Worm (Caenorhabditis elegans) whole organism, late embryonic: Measurements from ENCODE around the gene lbp-1.
A peak's percentile ranks its signal among the peaks of the same experiment; 100 is the strongest.

ENCODE experiments used
- C38D4.7 ChIP-seq: fragments of 200-800 bp; sonication (Bioruptor generic); optimal IDR thresholded peaks from 2 replicates; lab custom pipeline; 2018; ENCODE audit warnings: mild to moderate bottlenecking, missing genetic modification characterization, moderate library complexity, missing compliant biosample characterization
- F13H6.1 ChIP-seq: sonication (generic microtip); optimal IDR thresholded peaks from 2 replicates; lab custom pipeline; 2016; ENCODE audit warnings: missing genetic modification characterization, missing compliant biosample characterization
- K09A11.1 ChIP-seq: sonication (generic microtip); optimal IDR thresholded peaks from 2 replicates; lab custom pipeline; 2017; ENCODE audit warnings: antibody characterized with exemption, mild to moderate bottlenecking, missing genetic modification characterization, missing compliant biosample characterization; ENCODE audit not compliant: insufficient read depth
- ahr-1 ChIP-seq: sonication (generic microtip); optimal IDR thresholded peaks from 2 replicates; lab custom pipeline; 2016; ENCODE audit warnings: missing genetic modification characterization, missing compliant biosample characterization
- ama-1 ChIP-seq: fragments of 150-350 bp; optimal IDR thresholded peaks from 2 replicates; lab custom pipeline; 2014
- ceh-14 ChIP-seq: sonication (generic microtip); optimal IDR thresholded peaks from 2 replicates; lab custom pipeline; 2016; ENCODE audit warnings: missing genotype, missing genetic modification characterization, missing compliant biosample characterization
- ceh-22 ChIP-seq: sonication (generic microtip); optimal IDR thresholded peaks from 2 replicates; lab custom pipeline; 2017; ENCODE audit warnings: missing biosample characterization, missing genetic modification characterization
- ceh-45 ChIP-seq: fragments of 200-800 bp; sonication (Bioruptor generic); IDR thresholded peaks from 2 replicates; pipeline ENCODE4 v1.3.6; 2022; ENCODE audit warnings: missing genetic modification reagents, missing genetic modification characterization, missing compliant biosample characterization
- ceh-48 ChIP-seq: sonication (generic microtip); optimal IDR thresholded peaks from 2 replicates; lab custom pipeline; 2016; ENCODE audit warnings: missing genetic modification characterization, inconsistent platforms, missing compliant biosample characterization
- ceh-6 ChIP-seq: fragments of 200-800 bp; sonication (Bioruptor generic); optimal IDR thresholded peaks from 2 replicates; lab custom pipeline; 2018; ENCODE audit warnings: mild to moderate bottlenecking, missing genetic modification characterization, missing compliant biosample characterization
- ceh-9 ChIP-seq: sonication (generic microtip); optimal IDR thresholded peaks from 2 replicates; lab custom pipeline; 2016; ENCODE audit warnings: mild to moderate bottlenecking, missing genetic modification characterization, inconsistent platforms, missing compliant biosample characterization
- che-1 ChIP-seq: sonication (generic microtip); optimal IDR thresholded peaks from 2 replicates; lab custom pipeline; 2016; ENCODE audit warnings: mild to moderate bottlenecking, missing genetic modification characterization, missing compliant biosample characterization
- dve-1 ChIP-seq: sonication (generic microtip); optimal IDR thresholded peaks from 2 replicates; lab custom pipeline; 2017; ENCODE audit warnings: antibody characterized with exemption, mild to moderate bottlenecking, missing genetic modification characterization, missing compliant biosample characterization
- elt-2 ChIP-seq: sonication (generic microtip); optimal IDR thresholded peaks from 2 replicates; lab custom pipeline; 2016; ENCODE audit warnings: missing genetic modification reagents, missing genetic modification characterization, missing compliant biosample characterization
- elt-4 ChIP-seq: sonication (generic microtip); optimal IDR thresholded peaks from 2 replicates; lab custom pipeline; 2016; ENCODE audit warnings: missing genetic modification characterization, missing compliant biosample characterization
- fax-1 ChIP-seq: sonication (generic microtip); optimal IDR thresholded peaks from 2 replicates; lab custom pipeline; 2016; ENCODE audit warnings: missing genotype, missing genetic modification characterization, missing compliant biosample characterization
- fkh-10 ChIP-seq: fragments of 150-350 bp; optimal IDR thresholded peaks from 2 replicates; lab custom pipeline; 2014; ENCODE audit warnings: missing biosample characterization, missing genetic modification reagents, missing genetic modification characterization
- hlh-13 ChIP-seq: fragments of 200-800 bp; sonication (Bioruptor generic); optimal IDR thresholded peaks from 2 replicates; lab custom pipeline; 2018; ENCODE audit warnings: mild to moderate bottlenecking, missing genetic modification characterization, missing compliant biosample characterization
- hlh-30 ChIP-seq: sonication (generic microtip); optimal IDR thresholded peaks from 2 replicates; lab custom pipeline; 2017; ENCODE audit warnings: antibody characterized with exemption, missing genetic modification characterization, missing compliant biosample characterization; ENCODE audit not compliant: insufficient read depth
- hlh-6 ChIP-seq: sonication (generic microtip); optimal IDR thresholded peaks from 2 replicates; lab custom pipeline; 2016; ENCODE audit warnings: missing genotype, missing genetic modification characterization, missing compliant biosample characterization
- lim-6 ChIP-seq: sonication (generic microtip); optimal IDR thresholded peaks from 2 replicates; lab custom pipeline; 2016; ENCODE audit warnings: missing genetic modification characterization, missing compliant biosample characterization
- mec-3 ChIP-seq: sonication (generic microtip); optimal IDR thresholded peaks from 2 replicates; lab custom pipeline; 2016; ENCODE audit warnings: borderline replicate concordance, missing genetic modification characterization, missing compliant biosample characterization
- nfya-1 ChIP-seq: sonication (generic microtip); optimal IDR thresholded peaks from 2 replicates; lab custom pipeline; 2017; ENCODE audit warnings: missing genetic modification characterization, mild to moderate bottlenecking, missing compliant biosample characterization, antibody characterized with exemption, moderate library complexity
- nhr-11 ChIP-seq: fragments of 150-350 bp; optimal IDR thresholded peaks from 2 replicates; lab custom pipeline; 2014; ENCODE audit warnings: missing biosample characterization, missing genetic modification characterization
- nhr-232 ChIP-seq: sonication (generic microtip); optimal IDR thresholded peaks from 2 replicates; lab custom pipeline; 2016; ENCODE audit warnings: missing genetic modification characterization, missing compliant biosample characterization
- odd-2 ChIP-seq: sonication (generic microtip); optimal IDR thresholded peaks from 2 replicates; lab custom pipeline; 2017; ENCODE audit warnings: antibody characterized with exemption, mild to moderate bottlenecking, missing genetic modification characterization, missing compliant biosample characterization
- pat-9 ChIP-seq: fragments of 200-800 bp; sonication (Bioruptor generic); optimal IDR thresholded peaks from 2 replicates; lab custom pipeline; 2018; ENCODE audit warnings: mild to moderate bottlenecking, missing genetic modification characterization, moderate library complexity, missing compliant biosample characterization
- pax-1 ChIP-seq: fragments of 150-350 bp; optimal IDR thresholded peaks from 2 replicates; lab custom pipeline; 2014; ENCODE audit warnings: missing biosample characterization, missing genetic modification characterization
- pha-2 ChIP-seq: sonication (generic microtip); optimal IDR thresholded peaks from 2 replicates; lab custom pipeline; 2017; ENCODE audit warnings: mild to moderate bottlenecking, missing genetic modification characterization, missing compliant biosample characterization
- pqm-1 ChIP-seq: sonication (generic microtip); optimal IDR thresholded peaks from 2 replicates; lab custom pipeline; 2016; ENCODE audit warnings: missing genetic modification characterization, missing compliant biosample characterization
- pros-1 ChIP-seq: fragments of 150-350 bp; optimal IDR thresholded peaks from 2 replicates; lab custom pipeline; 2014; ENCODE audit warnings: missing biosample characterization, missing genetic modification reagents, missing genetic modification characterization
- rnt-1 ChIP-seq: sonication (generic microtip); optimal IDR thresholded peaks from 2 replicates; lab custom pipeline; 2016; ENCODE audit warnings: missing genetic modification characterization, missing compliant biosample characterization
- sox-2 ChIP-seq: fragments of 200-800 bp; sonication (Bioruptor generic); IDR thresholded peaks from 2 replicates; pipeline ENCODE4 v1.3.6; 2022; ENCODE audit warnings: missing genetic modification reagents, missing genetic modification characterization, missing compliant biosample characterization
- tbx-7 ChIP-seq: sonication (generic microtip); optimal IDR thresholded peaks from 2 replicates; lab custom pipeline; 2016; ENCODE audit warnings: missing genotype, missing genetic modification characterization, missing compliant biosample characterization
- unc-42 ChIP-seq: sonication (generic microtip); optimal IDR thresholded peaks from 2 replicates; lab custom pipeline; 2016; ENCODE audit warnings: missing genotype, missing genetic modification characterization, missing compliant biosample characterization
- unc-55 ChIP-seq: sonication (generic microtip); optimal IDR thresholded peaks from 2 replicates; lab custom pipeline; 2017; ENCODE audit warnings: missing biosample characterization, missing genetic modification reagents, missing genetic modification characterization
- unc-86 ChIP-seq: sonication (generic microtip); optimal IDR thresholded peaks from 2 replicates; lab custom pipeline; 2016; ENCODE audit warnings: missing genetic modification characterization, missing compliant biosample characterization
- zip-5 ChIP-seq: sonication (generic microtip); optimal IDR thresholded peaks from 2 replicates; lab custom pipeline; 2016; ENCODE audit warnings: missing genetic modification characterization, missing compliant biosample characterization

The lbp-1 gene

DNA sequence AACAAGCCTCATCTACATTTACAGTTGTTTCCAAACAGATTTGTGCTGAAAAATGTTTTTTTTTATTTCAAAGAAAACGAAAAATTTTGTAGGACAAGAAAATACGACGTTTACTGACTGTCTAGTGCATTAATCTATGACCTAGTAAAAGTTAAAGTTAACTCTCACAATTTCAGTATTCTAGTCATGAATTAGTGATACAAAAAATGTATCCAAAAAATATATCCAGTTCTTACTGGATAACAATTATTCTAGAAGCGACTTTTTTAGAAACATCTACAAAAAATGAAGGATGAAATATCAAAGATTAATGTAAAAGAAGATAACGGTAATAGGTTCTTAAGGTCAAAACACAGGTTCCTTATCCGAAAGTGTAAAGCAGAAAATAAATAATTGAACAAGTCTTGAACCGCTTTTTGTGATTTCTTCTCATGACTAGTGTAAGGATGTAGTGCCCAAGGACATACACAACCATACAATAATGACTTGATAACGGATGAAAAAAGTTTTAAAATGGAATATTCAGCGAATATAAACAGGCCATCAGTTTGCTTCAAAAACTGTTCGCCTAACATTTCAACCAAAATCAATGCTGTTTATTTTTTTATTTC, 8.4 kb upstream of the lbp-1 start, which contains the start of gene pqn-37:
TSS of gene pqn-37 (minus strand) at position 51 of the 611 bp plus-strand sequence.
- TF ChIP-seq odd-2 (no peak), ceh-6 (GFP tag; lab: Kevin White, UChicago) (no peak), ceh-9 (tag; lab: Kevin White, UChicago) (no peak), hlh-13 (GFP tag; lab: Kevin White, UChicago) (no peak)

DNA sequence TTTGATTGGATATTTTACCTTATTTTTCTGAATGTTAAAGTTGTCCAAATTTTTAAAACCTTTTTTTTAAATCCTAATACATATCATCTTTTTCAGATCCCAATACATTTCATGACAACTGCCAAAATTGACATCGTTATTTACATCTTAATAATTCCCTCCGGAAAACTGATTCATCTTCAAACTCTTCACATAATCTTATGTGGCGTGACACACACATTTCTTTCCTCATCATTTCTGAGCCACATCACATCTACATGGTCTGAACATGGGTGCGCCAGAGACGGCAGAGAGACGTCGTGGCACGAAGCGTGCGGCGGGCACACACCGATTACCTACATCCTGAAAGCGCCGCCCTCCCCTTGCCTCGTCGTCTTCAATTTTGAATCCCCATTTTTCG, 6.4 kb upstream of the lbp-1 start, which contains the start of gene tba-9:
TSS of gene tba-9 (plus strand) at position 301 of the 400 bp plus-strand sequence.
- TF ChIP-seq K09A11.1 (tag; lab: Kevin White, UChicago) (no peak), zip-5 (tag; lab: Kevin White, UChicago) (no peak), hlh-30 (tag; lab: Kevin White, UChicago) (no peak), unc-86 (tag; lab: Kevin White, UChicago) (no peak), ama-1 (lab: Kevin White, UChicago) (no peak)

DNA sequence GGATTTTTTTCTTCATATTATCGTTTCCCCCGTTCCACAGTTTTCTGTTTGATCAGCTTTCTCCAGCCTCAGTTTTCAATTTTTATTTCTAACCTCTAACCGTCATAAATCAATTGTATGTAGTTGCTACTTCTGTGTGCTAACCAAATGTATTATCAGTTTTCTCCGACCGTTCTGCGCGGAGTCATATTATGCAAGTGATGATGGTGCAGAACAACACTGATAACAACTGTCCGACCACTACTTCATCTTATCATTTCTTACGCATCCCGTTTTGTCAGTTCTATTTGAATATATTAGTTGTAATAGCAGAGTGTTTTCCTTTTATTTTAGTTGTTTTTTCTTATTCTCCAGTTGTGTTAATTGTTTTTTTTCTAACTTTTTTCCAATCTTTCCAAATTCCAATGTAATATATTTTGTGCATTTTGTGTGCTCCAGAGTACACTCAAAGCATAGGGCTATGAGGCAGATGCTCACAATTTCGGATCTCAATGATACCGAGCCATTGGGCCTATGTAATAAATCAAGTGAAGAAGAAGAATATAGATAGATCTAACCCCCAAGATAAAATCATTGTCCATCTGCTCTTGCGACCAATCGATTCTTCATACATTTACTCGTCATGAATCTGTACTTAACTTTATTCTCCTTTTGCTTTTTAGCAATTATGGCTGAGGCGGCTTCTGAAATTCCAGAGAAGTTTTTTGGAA, 2.0 kb upstream of the lbp-1 start, which contains the start of gene lbp-3:
TSS of gene lbp-3 (plus strand) at position 589 of the 710 bp plus-strand sequence.
- TF ChIP-seq rnt-1 (tag; lab: Kevin White, UChicago) (no peak), ceh-9 (tag; lab: Kevin White, UChicago) (no peak), dve-1 (tag; lab: Kevin White, UChicago) (no peak), elt-4 (tag; lab: Kevin White, UChicago) (no peak), unc-55 (GFP tag; lab: Kevin White, UChicago) (peak; percentile 53), elt-2 (tag; lab: Kevin White, UChicago) (peak; percentile 97), pros-1 (tag; lab: Kevin White, UChicago) (no peak), ceh-48 (no peak), C38D4.7 (GFP tag; lab: Kevin White, UChicago) (no peak), pqm-1 (tag; lab: Kevin White, UChicago) (peak; percentile 39)

DNA sequence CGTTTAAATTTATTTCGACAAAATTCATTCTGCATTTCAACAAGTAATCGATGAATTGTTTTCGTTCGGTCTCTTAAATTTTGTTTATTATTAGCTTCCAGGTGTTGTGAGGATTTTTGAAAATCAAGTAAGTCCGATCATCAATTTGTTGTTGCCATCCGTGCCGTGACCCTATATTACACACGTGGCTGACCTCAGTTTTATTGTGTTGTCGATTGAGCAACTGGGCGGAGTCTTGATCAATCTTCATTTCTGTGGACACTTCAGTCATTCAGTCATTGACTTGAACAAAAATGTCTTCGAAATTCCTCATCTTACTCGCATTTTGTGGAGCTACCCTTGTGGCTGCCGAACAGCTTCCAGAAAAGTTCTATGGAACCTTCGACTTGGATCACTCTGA, 1.6 kb downstream of the lbp-1 start, which contains the start of gene lbp-2:
TSS of gene lbp-2 (plus strand) at position 102 of the 400 bp plus-strand sequence.
- TF ChIP-seq ahr-1 (tag; lab: Kevin White, UChicago) (no peak), lim-6 (tag; lab: Kevin White, UChicago) (no peak), sox-2 (GFP tag; lab: Robert Waterston, UW) (no peak), che-1 (tag; lab: Kevin White, UChicago) (no peak), unc-42 (tag; lab: Kevin White, UChicago) (no peak), dve-1 (tag; lab: Kevin White, UChicago) (no peak), ceh-6 (GFP tag; lab: Kevin White, UChicago) (no peak), fax-1 (tag; lab: Kevin White, UChicago) (no peak), pax-1 (no peak), tbx-7 (tag; lab: Kevin White, UChicago) (no peak), ceh-45 (GFP tag; lab: Robert Waterston, UW) (no peak), pat-9 (no peak), F13H6.1 (tag; lab: Kevin White, UChicago) (no peak), zip-5 (tag; lab: Kevin White, UChicago) (no peak), C38D4.7 (GFP tag; lab: Kevin White, UChicago) (no peak)

DNA sequence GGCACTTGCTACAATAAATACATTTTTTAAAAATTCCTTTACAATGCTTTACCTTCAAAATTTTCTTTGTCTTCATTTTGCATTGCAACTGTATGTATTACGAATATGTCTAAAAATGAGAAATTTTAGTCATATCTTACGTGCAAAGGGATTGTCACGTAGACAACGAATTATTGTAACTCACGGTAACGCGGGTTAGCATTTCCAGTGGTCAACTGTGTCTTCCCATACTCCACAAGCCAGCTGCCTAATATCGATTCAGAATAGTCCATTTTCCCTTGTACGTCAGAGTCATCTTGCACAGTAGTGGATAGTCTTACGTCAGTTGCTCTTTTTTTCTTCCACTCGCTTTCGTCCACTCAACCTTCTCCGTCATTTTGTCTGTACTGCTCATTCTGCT, 3.7 kb downstream of the lbp-1 start, which contains the start of gene fbxb-71:
TSS of gene fbxb-71 (plus strand) at position 301 of the 400 bp plus-strand sequence.
- TF ChIP-seq nhr-11 (tag; lab: Kevin White, UChicago) (no peak), ceh-14 (tag; lab: Kevin White, UChicago) (no peak), ceh-22 (tag; lab: Kevin White, UChicago) (no peak), hlh-6 (tag; lab: Kevin White, UChicago) (no peak), pqm-1 (tag; lab: Kevin White, UChicago) (no peak), fkh-10 (GFP tag; lab: Kevin White, UChicago) (no peak), pax-1 (no peak), elt-4 (tag; lab: Kevin White, UChicago) (no peak), hlh-30 (tag; lab: Kevin White, UChicago) (no peak), pha-2 (tag; lab: Kevin White, UChicago) (no peak), lim-6 (tag; lab: Kevin White, UChicago) (no peak), nhr-232 (no peak), rnt-1 (tag; lab: Kevin White, UChicago) (no peak), mec-3 (tag; lab: Kevin White, UChicago) (no peak), sox-2 (GFP tag; lab: Robert Waterston, UW) (no peak), nfya-1 (tag; lab: Kevin White, UChicago) (no peak), ceh-9 (tag; lab: Kevin White, UChicago) (no peak)
